Fruit fly (Drosophila melanogaster) whole organism, embryonic: ENCODE data around the gene CG5781.
A peak's percentile ranks its signal among the peaks of the same experiment; 100 is the strongest.

Experiments
- Atf-2 ChIP-seq: fragments of 200-800 bp; sonication (Bioruptor generic); optimal IDR thresholded peaks from 2 replicates; lab custom pipeline; 2016; ENCODE audit warnings: missing biosample characterization, missing genetic modification characterization
- BEAF-32 ChIP-seq: fragments of 200-800 bp; sonication (Bioruptor generic); optimal IDR thresholded peaks from 3 replicates; lab custom pipeline; 2017; ENCODE audit warnings: missing biosample characterization, missing genetic modification characterization, mild to moderate bottlenecking, moderate library complexity, missing genetic modification reagents
- C15 ChIP-seq: fragments of 200-800 bp; sonication (Bioruptor generic); IDR thresholded peaks from 3 replicates; pipeline ENCODE4 v1.3.6; 2022; ENCODE audit warnings: missing biosample characterization, missing genetic modification characterization
- CG1024 ChIP-seq: fragments of 200-800 bp; sonication (Bioruptor generic); IDR thresholded peaks from 2 replicates; pipeline ENCODE4 v1.3.6; 2022; ENCODE audit warnings: missing biosample characterization, missing genetic modification characterization
- CG10565 ChIP-seq: fragments of 200-800 bp; sonication (Bioruptor generic); optimal IDR thresholded peaks from 3 replicates; lab custom pipeline; 2016; ENCODE audit warnings: missing biosample characterization, mild to moderate bottlenecking, missing genetic modification characterization
- CG13624 ChIP-seq: fragments of 200-800 bp; sonication (Bioruptor generic); optimal IDR thresholded peaks from 2 replicates; lab custom pipeline; 2016; ENCODE audit warnings: missing biosample characterization, missing genetic modification characterization
- CG15011 ChIP-seq: fragments of 200-800 bp; sonication (Bioruptor generic); optimal IDR thresholded peaks from 3 replicates; lab custom pipeline; 2018; ENCODE audit warnings: missing biosample characterization, mild to moderate bottlenecking, missing genetic modification characterization
- CG15073 ChIP-seq: fragments of 200-800 bp; sonication (Bioruptor generic); optimal IDR thresholded peaks from 2 replicates; lab custom pipeline; 2016; ENCODE audit warnings: missing biosample characterization, missing genetic modification characterization
- CG15269 ChIP-seq: fragments of 200-800 bp; sonication (Bioruptor generic); optimal IDR thresholded peaks from 2 replicates; lab custom pipeline; 2018; ENCODE audit warnings: missing biosample characterization, mild to moderate bottlenecking, missing genetic modification characterization, moderate library complexity
- CG1602 ChIP-seq: fragments of 200-800 bp; sonication (Bioruptor generic); optimal IDR thresholded peaks from 3 replicates; lab custom pipeline; 2016; ENCODE audit warnings: missing biosample characterization, missing genetic modification characterization
- CG1603 ChIP-seq: fragments of 200-800 bp; sonication (Bioruptor generic); optimal IDR thresholded peaks from 2 replicates; lab custom pipeline; 2019; ENCODE audit warnings: missing biosample characterization, mild to moderate bottlenecking, missing genetic modification characterization, moderate library complexity
- CG17385 ChIP-seq: fragments of 200-800 bp; sonication (Bioruptor generic); optimal IDR thresholded peaks from 3 replicates; lab custom pipeline; 2018; ENCODE audit warnings: missing biosample characterization, mild to moderate bottlenecking, missing genetic modification characterization
- CG18764 ChIP-seq: fragments of 200-800 bp; sonication (Bioruptor generic); optimal IDR thresholded peaks from 3 replicates; lab custom pipeline; 2016; ENCODE audit warnings: missing biosample characterization, missing genetic modification characterization
- CG31224 ChIP-seq: fragments of 200-800 bp; sonication (Bioruptor generic); IDR thresholded peaks from 2 replicates; pipeline ENCODE4 v1.3.6; 2022; ENCODE audit warnings: missing biosample characterization, missing genetic modification characterization
- CG4854 ChIP-seq: fragments of 200-800 bp; sonication (Bioruptor generic); optimal IDR thresholded peaks from 2 replicates; lab custom pipeline; 2016; ENCODE audit warnings: missing biosample characterization, missing genetic modification characterization, inconsistent platforms
- CG6175 ChIP-seq: fragments of 200-800 bp; sonication (Bioruptor generic); IDR thresholded peaks from 3 replicates; pipeline ENCODE4 v1.3.6; 2022; ENCODE audit warnings: missing biosample characterization, missing genetic modification characterization
- CG7357 ChIP-seq: fragments of 200-800 bp; sonication (Bioruptor generic); IDR thresholded peaks from 3 replicates; pipeline ENCODE4 v1.3.6; 2022; ENCODE audit warnings: missing biosample characterization, missing genetic modification characterization
- CG8281 ChIP-seq: fragments of 200-800 bp; sonication (Bioruptor generic); optimal IDR thresholded peaks from 2 replicates; lab custom pipeline; 2018; ENCODE audit warnings: missing biosample characterization, mild to moderate bottlenecking, missing genetic modification characterization, moderate library complexity
- CHES-1-like ChIP-seq: fragments of 200-800 bp; sonication (Bioruptor generic); optimal IDR thresholded peaks from 2 replicates; lab custom pipeline; 2016; ENCODE audit warnings: missing biosample characterization, missing genetic modification characterization
- CkIIα-i1 ChIP-seq: fragments of 200-800 bp; sonication (Bioruptor generic); IDR thresholded peaks from 2 replicates; pipeline ENCODE4 v1.3.6; 2022; ENCODE audit warnings: missing biosample characterization, missing genetic modification characterization
- CrebB ChIP-seq: fragments of 200-800 bp; sonication (Bioruptor generic); optimal IDR thresholded peaks from 3 replicates; lab custom pipeline; 2018; ENCODE audit warnings: missing biosample characterization, mild to moderate bottlenecking, missing genetic modification characterization
- Ets97D ChIP-seq: fragments of 200-800 bp; sonication (Bioruptor generic); optimal IDR thresholded peaks from 3 replicates; lab custom pipeline; 2016; ENCODE audit warnings: missing biosample characterization, missing genetic modification characterization
- Jarid2 ChIP-seq: fragments of 200-800 bp; sonication (Bioruptor generic); optimal IDR thresholded peaks from 3 replicates; lab custom pipeline; 2017; ENCODE audit warnings: mild to moderate bottlenecking, missing biosample characterization, missing genetic modification reagents, missing genetic modification characterization
- MBD-R2 ChIP-seq: fragments of 200-800 bp; sonication (Bioruptor generic); IDR thresholded peaks from 2 replicates; pipeline ENCODE4 v1.3.6; 2022; ENCODE audit warnings: missing biosample characterization, missing genetic modification characterization
- Mrtf ChIP-seq: fragments of 200-800 bp; sonication (Bioruptor generic); IDR thresholded peaks from 3 replicates; pipeline ENCODE4 v1.3.6; 2022; ENCODE audit warnings: missing biosample characterization, missing genetic modification characterization
- NFAT ChIP-seq: fragments of 200-800 bp; sonication (Bioruptor generic); IDR thresholded peaks from 2 replicates; pipeline ENCODE4 v1.3.6; 2022; ENCODE audit warnings: missing biosample characterization, missing genetic modification characterization
- Sin3A ChIP-seq: fragments of >200 bp; optimal IDR thresholded peaks from 2 replicates; lab custom pipeline; 2018
- amos ChIP-seq: fragments of 200-800 bp; sonication (Bioruptor generic); IDR thresholded peaks from 2 replicates; pipeline ENCODE4 v1.3.6; 2022; ENCODE audit warnings: missing biosample characterization, missing genetic modification characterization; ENCODE audit not compliant: partially characterized antibody
- bigmax ChIP-seq: fragments of 200-800 bp; sonication (Bioruptor generic); optimal IDR thresholded peaks from 2 replicates; lab custom pipeline; 2018; ENCODE audit warnings: missing biosample characterization, mild to moderate bottlenecking, missing genetic modification characterization
- cato ChIP-seq: fragments of 200-800 bp; sonication (Bioruptor generic); optimal IDR thresholded peaks from 2 replicates; lab custom pipeline; 2016; ENCODE audit warnings: missing biosample characterization, missing genetic modification characterization, borderline replicate concordance
- cg ChIP-seq: fragments of 200-800 bp; sonication (Bioruptor generic); optimal IDR thresholded peaks from 3 replicates; lab custom pipeline; 2019; ENCODE audit warnings: missing biosample characterization, mild to moderate bottlenecking, missing genetic modification characterization, moderate library complexity
- chinmo ChIP-seq: fragments of 200-800 bp; sonication (Bioruptor generic); IDR thresholded peaks from 4 replicates; pipeline ENCODE4 v1.3.6; 2022; ENCODE audit warnings: missing biosample characterization, missing genetic modification characterization; ENCODE audit not compliant: partially characterized antibody
- chn ChIP-seq: fragments of 200-800 bp; sonication (Bioruptor generic); optimal IDR thresholded peaks from 2 replicates; lab custom pipeline; 2016; ENCODE audit warnings: missing biosample characterization, missing genetic modification characterization
- dan ChIP-seq: fragments of 200-800 bp; sonication (Bioruptor generic); IDR thresholded peaks from 2 replicates; pipeline ENCODE4 v1.3.6; 2022; ENCODE audit warnings: missing biosample characterization, missing genetic modification characterization
- danr ChIP-seq: fragments of 200-800 bp; sonication (Bioruptor generic); IDR thresholded peaks from 2 replicates; pipeline ENCODE4 v1.3.6; 2022; ENCODE audit warnings: missing biosample characterization, missing genetic modification characterization
- esg ChIP-seq: fragments of 200-800 bp; sonication (Bioruptor generic); conservative IDR thresholded peaks from 2 replicates; pipeline ENCODE4 v1.3.6; 2022; ENCODE audit warnings: missing biosample characterization, missing genetic modification characterization
- gcm ChIP-seq: fragments of 200-800 bp; sonication (Bioruptor generic); optimal IDR thresholded peaks from 2 replicates; lab custom pipeline; 2019; ENCODE audit warnings: missing biosample characterization, mild to moderate bottlenecking, missing genetic modification characterization, moderate library complexity
- hb ChIP-seq: fragments of 200-800 bp; sonication (Bioruptor generic); IDR thresholded peaks from 3 replicates; pipeline ENCODE4 v1.3.6; 2022; ENCODE audit warnings: missing biosample characterization, missing genetic modification characterization; ENCODE audit not compliant: partially characterized antibody
- hbn ChIP-seq: fragments of 200-800 bp; sonication (Bioruptor generic); IDR thresholded peaks from 2 replicates; pipeline ENCODE4 v1.3.6; 2022; ENCODE audit warnings: missing biosample characterization, missing genetic modification characterization; ENCODE audit not compliant: partially characterized antibody
- ind ChIP-seq: fragments of 200-800 bp; sonication (Bioruptor generic); optimal IDR thresholded peaks from 3 replicates; lab custom pipeline; 2016; ENCODE audit warnings: missing biosample characterization, missing genetic modification characterization
- inv ChIP-seq: fragments of 200-800 bp; sonication (Bioruptor generic); IDR thresholded peaks from 2 replicates; pipeline ENCODE4 v1.3.6; 2022; ENCODE audit warnings: missing biosample characterization, missing genetic modification characterization; ENCODE audit not compliant: partially characterized antibody
- jumu ChIP-seq: fragments of 200-800 bp; sonication (Bioruptor generic); optimal IDR thresholded peaks from 3 replicates; lab custom pipeline; 2016; ENCODE audit warnings: missing biosample characterization, missing genetic modification characterization
- kah ChIP-seq: fragments of 200-800 bp; sonication (Bioruptor generic); optimal IDR thresholded peaks from 2 replicates; lab custom pipeline; 2018; ENCODE audit warnings: missing biosample characterization, mild to moderate bottlenecking, missing genetic modification characterization
- lmd ChIP-seq: fragments of 200-800 bp; sonication (Bioruptor generic); IDR thresholded peaks from 2 replicates; pipeline ENCODE4 v1.3.6; 2022; ENCODE audit warnings: missing biosample characterization, missing genetic modification characterization
- odd ChIP-seq: fragments of 200-800 bp; sonication (Bioruptor generic); optimal IDR thresholded peaks from 2 replicates; lab custom pipeline; 2017; ENCODE audit warnings: missing biosample characterization, mild to moderate bottlenecking, missing genetic modification characterization
- prd ChIP-seq, 3 experiments: fragments of >200 bp in 2 of 3; fragments of 200-800 bp in 1 of 3; sonication (Bioruptor generic) in 1 of 3; optimal IDR thresholded peaks in 2 of 3; IDR thresholded peaks in 1 of 3; 2 replicates in 2 of 3; 3 replicates in 1 of 3; pipeline versions ENCODE4 v1.3.6 to Lab custom; 2017 to 2022; ENCODE audit warnings: missing biosample characterization in 1 of 3, missing genetic modification characterization in 1 of 3
- repo ChIP-seq: fragments of 200-800 bp; sonication (Bioruptor generic); optimal IDR thresholded peaks from 2 replicates; lab custom pipeline; 2016; ENCODE audit warnings: missing biosample characterization, missing genetic modification characterization
- sob ChIP-seq: fragments of 200-800 bp; sonication (Bioruptor generic); IDR thresholded peaks from 2 replicates; pipeline ENCODE4 v1.3.6; 2022; ENCODE audit warnings: missing biosample characterization, missing genetic modification characterization
- tx ChIP-seq: fragments of 200-800 bp; sonication (Bioruptor generic); optimal IDR thresholded peaks from 2 replicates; lab custom pipeline; 2016; ENCODE audit warnings: missing biosample characterization, missing genetic modification characterization
- yki ChIP-seq: fragments of >200 bp; optimal IDR thresholded peaks from 3 replicates; lab custom pipeline; 2018

The CG5781 gene

dm6 chr2L:12721794-12722315 lies 24.7 kb upstream of the CG5781 start, which contains the start of gene Pih1D1 (continued):
- TF ChIP-seq hb (GFP tag; lab: Robert Waterston, UW) (no peak), CG4854 (peak; percentile 84), cg (peak; percentile 6), NFAT (peak; percentile 90), CG6175 (GFP tag; lab: Robert Waterston, UW) (peak; percentile 90), Jarid2 (GFP tag; lab: Kevin White, UChicago) (peak; percentile 68), ind (GFP tag; lab: Kevin White, UChicago) (peak; percentile 97), CG10565 (GFP tag; lab: Kevin White, UChicago) (peak; percentile 81), Mrtf (peak; percentile 93), cato (peak; percentile 93), kah (peak; percentile 78), danr (GFP tag; lab: Robert Waterston, UW) (peak; percentile 93), CG15011 (GFP tag; lab: Kevin White, UChicago) (peak; percentile 91), CG17385 (GFP tag; lab: Kevin White, UChicago) (peak; percentile 88), bigmax (GFP tag; lab: Kevin White, UChicago) (no peak), MBD-R2 (peak; percentile 82), CHES-1-like (peak; percentile 90), CG15073 (GFP tag; lab: Kevin White, UChicago) (peak; percentile 77), CG15269 (peak; percentile 94), repo (peak; percentile 86), tx (GFP tag; lab: Kevin White, UChicago) (peak; percentile 93), dan (GFP tag; lab: Robert Waterston, UW) (peak; percentile 88), inv (GFP tag; lab: Robert Waterston, UW) (no peak), C15 (GFP tag; lab: Robert Waterston, UW) (peak; percentile 91; the same call in 2 of the 3 replicates), CG31224 (peak; percentile 93), chn (peak; percentile 94), Atf-2 (GFP tag; lab: Kevin White, UChicago) (peak; percentile 92), hbn (GFP tag; lab: Robert Waterston, UW) (no peak), CrebB (tag; lab: Kevin White, UChicago) (peak; percentile 70), Ets97D (GFP tag; lab: Kevin White, UChicago) (peak; percentile 80), CG8281 (tag; lab: Kevin White, UChicago) (peak; percentile 88), CkIIα-i1 (GFP tag; lab: Robert Waterston, UW) (peak; percentile 77), amos (GFP tag; lab: Robert Waterston, UW) (0 out of 2 replicates have a peak, but pooled peaks have one; percentile 6), Sin3A (lab: Kevin White, UChicago) (peak; percentile 54), CG1602 (peak; percentile 97), prd (optimal IDR thresholded peaks at IDR 0.05; lab: Kevin White, UChicago) (no peak), prd (GFP tag; IDR thresholded peaks at IDR 0.05; lab: Robert Waterston, UW) (peak; percentile 97), CG18764 (peak; percentile 92), odd (peak; percentile 67), yki (no peak), jumu (GFP tag; lab: Kevin White, UChicago) (peak; percentile 90), gcm (GFP tag; lab: Kevin White, UChicago) (no peak), sob (GFP tag; lab: Robert Waterston, UW) (peak; percentile 96), chinmo (GFP tag; lab: Robert Waterston, UW) (no peak), CG1024 (GFP tag; lab: Robert Waterston, UW) (peak; percentile 82), esg (GFP tag; lab: Robert Waterston, UW) (peak; percentile 97), CG7357 (GFP tag; lab: Robert Waterston, UW) (peak; percentile 93), BEAF-32 (GFP tag; lab: Kevin White, UChicago) (peak; percentile 62), lmd (GFP tag; lab: Robert Waterston, UW) (peak; percentile 97), CG1603 (tag; lab: Kevin White, UChicago) (peak; percentile 74), CG13624 (GFP tag; lab: Kevin White, UChicago) (peak; percentile 91)
